Worm (Caenorhabditis elegans): ENCODE data around the gene pqn-8.

DNA sequence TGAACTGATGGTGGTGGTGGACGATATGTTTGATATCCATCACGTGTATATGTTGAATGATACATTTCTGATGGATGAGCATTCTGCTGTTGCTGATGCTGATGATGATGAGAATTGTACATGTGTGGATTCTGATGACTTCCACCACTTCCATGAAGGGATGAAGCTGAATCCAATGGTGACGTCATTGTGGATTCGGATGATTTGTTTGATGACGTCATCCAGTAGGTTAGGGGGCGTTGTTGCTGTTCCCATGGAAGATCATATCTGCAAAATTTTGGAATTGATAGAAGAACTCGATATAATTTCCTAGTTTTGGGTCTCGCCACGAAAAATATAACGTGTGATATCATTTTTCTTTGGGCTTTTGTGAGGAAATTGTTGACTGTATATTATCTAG is 34.3 kb downstream of the pqn-8 start:
- TF ChIP-seq C06A6.2 (GFP tag; conservative IDR thresholded peaks at IDR 0.05) (no peak), Y56A3A.18 (GFP tag; IDR thresholded peaks at IDR 0.05) (no peak), cebp-2 (GFP tag; IDR thresholded peaks at IDR 0.05) (no peak), unc-62 (GFP tag; optimal IDR thresholded peaks at IDR 0.05) (no peak), cebp-1 (GFP tag; IDR thresholded peaks at IDR 0.05) (no peak), cebp-1 (tag; optimal IDR thresholded peaks at IDR 0.05) (no peak), K12H6.12 (tag; optimal IDR thresholded peaks at IDR 0.05) (no peak), nhr-80 (tag; optimal IDR thresholded peaks at IDR 0.05) (no peak), Y79H2A.3 (GFP tag; conservative IDR thresholded peaks at IDR 0.05) (no peak)

Measured in whole organism, young adult.